Worm (Caenorhabditis elegans) whole organism, L4 larva: Measurements from ENCODE around the gene F55G1.7.
"Not testable (repeated sequence)": the region's sequence is repeated elsewhere in the genome, so short reads cannot be mapped to it uniquely, and the experiment has no call there.

ENCODE experiments used
- F10B5.3 ChIP-seq: sonication (generic microtip); optimal IDR thresholded peaks from 2 replicates; lab custom pipeline; 2016; ENCODE audit warnings: mild to moderate bottlenecking, missing genetic modification characterization, missing compliant biosample characterization
- F44E2.7 ChIP-seq: fragments of 200-800 bp; sonication (Bioruptor generic); IDR thresholded peaks from 2 replicates; pipeline ENCODE4 v2.1.2; 2022; ENCODE audit warnings: missing genetic modification characterization, missing compliant biosample characterization
- F49E8.2 ChIP-seq: sonication (generic microtip); optimal IDR thresholded peaks from 2 replicates; lab custom pipeline; 2016; ENCODE audit warnings: missing compliant biosample characterization, mild to moderate bottlenecking, missing genetic modification characterization, borderline replicate concordance
- Y48G9A.11 ChIP-seq: fragments of 200-800 bp; sonication (Bioruptor generic); IDR thresholded peaks from 2 replicates; pipeline ENCODE4 v1.3.6; 2022; ENCODE audit warnings: missing genetic modification reagents, missing genetic modification characterization, missing compliant biosample characterization
- ZK546.5 ChIP-seq, 2 experiments: sonication (generic microtip); optimal IDR thresholded peaks; 2 replicates each; lab custom pipeline; 2017; ENCODE audit warnings: missing biosample characterization in 2 of 2, missing genetic modification characterization in 2 of 2
- aly-2 ChIP-seq: sonication (generic microtip); optimal IDR thresholded peaks from 2 replicates; lab custom pipeline; 2018; ENCODE audit warnings: missing biosample characterization, missing genetic modification characterization
- ama-1 ChIP-seq: fragments of 150-350 bp; optimal IDR thresholded peaks from 2 replicates; lab custom pipeline; 2014; ENCODE audit warnings: inconsistent platforms, mixed read lengths
- ceh-28 ChIP-seq: fragments of 150-350 bp; optimal IDR thresholded peaks from 2 replicates; lab custom pipeline; 2014; ENCODE audit warnings: missing biosample characterization, missing genetic modification reagents, missing genetic modification characterization
- dpl-1 ChIP-seq: fragments of 150-350 bp; optimal IDR thresholded peaks from 2 replicates; lab custom pipeline; 2014; ENCODE audit warnings: missing biosample characterization, missing genetic modification reagents, missing genetic modification characterization
- dve-1 ChIP-seq: sonication (generic microtip); optimal IDR thresholded peaks from 2 replicates; lab custom pipeline; 2017; ENCODE audit warnings: antibody characterized with exemption, mild to moderate bottlenecking, missing genetic modification characterization, missing compliant biosample characterization; ENCODE audit not compliant: insufficient read depth
- fkh-10 ChIP-seq: fragments of 150-350 bp; optimal IDR thresholded peaks from 2 replicates; lab custom pipeline; 2014; ENCODE audit warnings: missing biosample characterization, missing genetic modification reagents, missing genetic modification characterization
- fos-1 ChIP-seq: fragments of 150-350 bp; optimal IDR thresholded peaks from 2 replicates; lab custom pipeline; 2014; ENCODE audit warnings: missing biosample characterization, missing genetic modification characterization
- gei-8 ChIP-seq: fragments of 200-800 bp; sonication (Bioruptor generic); optimal IDR thresholded peaks from 2 replicates; lab custom pipeline; 2018; ENCODE audit warnings: mild to moderate bottlenecking, missing genetic modification characterization, missing compliant biosample characterization
- hlh-11 ChIP-seq: fragments of 200-800 bp; sonication (Bioruptor generic); optimal IDR thresholded peaks from 2 replicates; lab custom pipeline; 2018; ENCODE audit warnings: mild to moderate bottlenecking, missing genetic modification characterization, missing compliant biosample characterization
- jun-1 ChIP-seq: fragments of 150-350 bp; optimal IDR thresholded peaks from 2 replicates; lab custom pipeline; 2014; ENCODE audit warnings: missing biosample characterization, missing genetic modification reagents, missing genetic modification characterization
- lim-7 ChIP-seq: fragments of 200-800 bp; sonication (Bioruptor generic); IDR thresholded peaks from 2 replicates; pipeline ENCODE4 v1.3.6; 2022; ENCODE audit warnings: missing genetic modification characterization, missing compliant biosample characterization
- lin-1 ChIP-seq: fragments of 200-800 bp; sonication (Bioruptor generic); IDR thresholded peaks from 2 replicates; pipeline ENCODE4 v1.3.6; 2022; ENCODE audit warnings: missing genetic modification reagents, missing genetic modification characterization, missing compliant biosample characterization
- lin-13 ChIP-seq: fragments of 150-350 bp; optimal IDR thresholded peaks from 2 replicates; lab custom pipeline; 2014; ENCODE audit warnings: missing biosample characterization, missing genetic modification reagents, missing genetic modification characterization
- lin-39 ChIP-seq: fragments of 150-350 bp; optimal IDR thresholded peaks from 2 replicates; lab custom pipeline; 2014; ENCODE audit warnings: missing biosample characterization, missing genetic modification reagents, missing genetic modification characterization
- lsy-2 ChIP-seq, 2 experiments: fragments of 150-350 bp in 1 of 2; sonication (generic microtip) in 1 of 2; optimal IDR thresholded peaks; 2 replicates each; lab custom pipeline; 2014 to 2017; ENCODE audit warnings: missing biosample characterization in 2 of 2, missing genetic modification characterization in 2 of 2
- mdl-1 ChIP-seq, 2 experiments: fragments of 150-350 bp in 1 of 2; sonication (generic microtip) in 1 of 2; optimal IDR thresholded peaks; 2 replicates each; lab custom pipeline; 2014 to 2017; ENCODE audit warnings: missing biosample characterization in 2 of 2, missing genetic modification characterization in 2 of 2
- mep-1 ChIP-seq: fragments of 150-350 bp; sonication (generic microtip); optimal IDR thresholded peaks from 3 replicates; lab custom pipeline; 2014; ENCODE audit warnings: missing biosample characterization, missing genetic modification characterization
- mes-2 ChIP-seq: sonication (generic microtip); optimal IDR thresholded peaks from 2 replicates; lab custom pipeline; 2016; ENCODE audit warnings: missing genotype, mild to moderate bottlenecking, missing genetic modification characterization, missing compliant biosample characterization; ENCODE audit not compliant: poor library complexity, severe bottlenecking
- nhr-28 ChIP-seq: fragments of 150-350 bp; optimal IDR thresholded peaks from 2 replicates; lab custom pipeline; 2014; ENCODE audit warnings: missing biosample characterization, missing genetic modification characterization
- nhr-42 ChIP-seq: fragments of 200-800 bp; sonication (Bioruptor generic); IDR thresholded peaks from 2 replicates; pipeline ENCODE4 v1.3.6; 2022; ENCODE audit warnings: missing genetic modification characterization, missing compliant biosample characterization
- pha-4 ChIP-seq, 2 experiments: fragments of 150-350 bp in 1 of 2; fragments of 200-800 bp in 1 of 2; sonication (Bioruptor generic) in 1 of 2; IDR thresholded peaks in 1 of 2; optimal IDR thresholded peaks in 1 of 2; 2 replicates each; pipeline versions ENCODE4 v1.3.6 to Lab custom; 2014 to 2022; ENCODE audit warnings: missing genetic modification characterization in 2 of 2, missing genetic modification reagents in 2 of 2, missing biosample characterization in 1 of 2, missing compliant biosample characterization in 1 of 2
- rbr-2 ChIP-seq: sonication (generic microtip); optimal IDR thresholded peaks from 2 replicates; lab custom pipeline; 2016; ENCODE audit warnings: missing genotype, missing genetic modification characterization, missing compliant biosample characterization
- set-16 ChIP-seq: fragments of 200-800 bp; sonication (Bioruptor generic); IDR thresholded peaks from 2 replicates; pipeline ENCODE4 v1.3.6; 2022; ENCODE audit warnings: missing genetic modification reagents, missing genetic modification characterization, missing compliant biosample characterization
- snpc-1.2 ChIP-seq: fragments of 200-800 bp; sonication (Bioruptor generic); IDR thresholded peaks from 2 replicates; pipeline ENCODE4 v1.3.6; 2022; ENCODE audit warnings: missing genetic modification reagents, missing genetic modification characterization, missing compliant biosample characterization
- tag-97 ChIP-seq: fragments of 200-800 bp; sonication (Bioruptor generic); IDR thresholded peaks from 2 replicates; pipeline ENCODE4 v1.3.6; 2022; ENCODE audit warnings: missing genetic modification characterization, missing compliant biosample characterization
- tra-1 ChIP-seq: fragments of 200-800 bp; sonication (Bioruptor generic); IDR thresholded peaks from 2 replicates; pipeline ENCODE4 v1.3.6; 2022; ENCODE audit warnings: missing genetic modification reagents, missing genetic modification characterization, missing compliant biosample characterization
- unc-39 ChIP-seq: sonication (generic microtip); optimal IDR thresholded peaks from 2 replicates; lab custom pipeline; 2017; ENCODE audit warnings: missing biosample characterization, missing genetic modification characterization
- unc-62 ChIP-seq, 3 experiments: fragments of 150-350 bp in 1 of 3; sonication (generic microtip); optimal IDR thresholded peaks in 2 of 3; peaks in 1 of 3; 1 replicate in 1 of 3; 2 replicates in 2 of 3; lab custom pipeline; 2014 to 2017; ENCODE audit warnings: missing biosample characterization in 3 of 3, missing genetic modification characterization in 3 of 3, missing genetic modification reagents in 3 of 3, missing genotype in 1 of 3
- vab-7 ChIP-seq: fragments of 200-800 bp; sonication (Bioruptor generic); IDR thresholded peaks from 2 replicates; pipeline ENCODE4 v1.3.6; 2022; ENCODE audit warnings: missing genetic modification reagents, missing genetic modification characterization, missing compliant biosample characterization
- zip-2 ChIP-seq: fragments of 150-350 bp; optimal IDR thresholded peaks from 2 replicates; lab custom pipeline; 2014; ENCODE audit warnings: missing biosample characterization, missing genetic modification characterization

The F55G1.7 gene

ce11 chrIV:7445995-7446394 is 23.6 kb downstream of the F55G1.7 start, which contains the start of gene B0496.1:
Gene B0496.1 (plus strand): TSS chrIV:7446295.
- TF ChIP-seq dve-1 (no peak), F44E2.7 (GFP tag; lab: Robert Waterston, UW) (no peak), mdl-1 (tag; optimal IDR thresholded peaks at IDR 0.05; lab: Kevin White, UChicago) (no peak), F10B5.3 (tag; lab: Kevin White, UChicago) (no peak), dpl-1 (GFP tag; lab: Kevin White, UChicago) (no peak), Y48G9A.11 (GFP tag; lab: Robert Waterston, UW) (no peak), fos-1 (tag; lab: Kevin White, UChicago) (no peak), aly-2 (tag; lab: Kevin White, UChicago) (no peak), unc-39 (tag; lab: Kevin White, UChicago) (no peak), jun-1 (no peak), tag-97 (GFP tag; lab: Robert Waterston, UW) (no peak), mes-2 (no peak)

ce11 chrIV:7445236-7445635 is 24.4 kb downstream of the F55G1.7 start, which contains the start of gene valv-1:
Gene valv-1 (minus strand): TSS chrIV:7445336.
- TF ChIP-seq mep-1 (no peak), unc-62 (GFP tag; optimal IDR thresholded peaks at IDR 0.05 in 1 of 2; lab: Kevin White, UChicago) (peak in 1 of 2 experiments; percentile 51), unc-62 (tag; optimal IDR thresholded peaks at IDR 0.05; lab: Kevin White, UChicago) (no peak)

- TF ChIP-seq Y48G9A.11 (GFP tag; lab: Robert Waterston, UW) (0 out of 2 replicates have a peak, but pooled peaks have one; percentile 36), lim-7 (GFP tag; lab: Robert Waterston, UW) (peak; percentile 73), pha-4 (GFP tag; IDR thresholded peaks at IDR 0.05; lab: Robert Waterston, UW) (peak; percentile 12; the same call in 1 of the 2 replicates), snpc-1.2 (0 out of 2 replicates have a peak, but pooled peaks have one; percentile 22), tra-1 (GFP tag; lab: Robert Waterston, UW) (0 out of 2 replicates have a peak, but pooled peaks have one; percentile 28)
- TF ChIP-seq pha-4 (tag; optimal IDR thresholded peaks at IDR 0.05; lab: Kevin White, UChicago) = not testable (repeated sequence)
- TF ChIP-seq, all 104 proteins: peak for 5; not testable (repeated sequence) for 99
Observed at ce11 chrIV:7440985-7441384, 28.6 kb downstream of the F55G1.7 start.

ce11 chrIV:7440238-7440637 is 29.4 kb downstream of the F55G1.7 start:
- peak; percentile 66 for TF ChIP-seq nhr-28 (tag; lab: Kevin White, UChicago)
- TF ChIP-seq gei-8 (GFP tag; lab: Kevin White, UChicago) = no peak
- no peak for TF ChIP-seq vab-7 (GFP tag; lab: Robert Waterston, UW)
- TF ChIP-seq hlh-11 (tag; lab: Kevin White, UChicago) = peak; percentile 3
- no peak for TF ChIP-seq lin-39 (tag; lab: Kevin White, UChicago)

- TF ChIP-seq unc-62 (GFP tag; optimal IDR thresholded peaks at IDR 0.05 in 1 of 2; lab: Kevin White, UChicago) (peak in 1 of 2 experiments; percentile 92), unc-62 (tag; optimal IDR thresholded peaks at IDR 0.05; lab: Kevin White, UChicago) (no peak), rbr-2 (tag; lab: Kevin White, UChicago) (no peak)
Observed at ce11 chrIV:7439377-7439776, 30.3 kb downstream of the F55G1.7 start.

- TF ChIP-seq zip-2 (tag; lab: Kevin White, UChicago) (no peak), lsy-2 (tag; optimal IDR thresholded peaks at IDR 0.05; lab: Kevin White, UChicago) (no peak), ama-1 (no peak)
- TF ChIP-seq, all 104 proteins: peak for 0
Observed at ce11 chrIV:7433858-7434257, 35.8 kb downstream of the F55G1.7 start, which contains the start of gene B0496.11. Gene B0496.11 (minus strand): TSS chrIV:7433958.

ce11 chrIV:7428998-7429397 is 40.6 kb downstream of the F55G1.7 start:
- TF ChIP-seq dve-1 (no peak), lin-13 (GFP tag; lab: Kevin White, UChicago) (no peak), ceh-28 (tag; lab: Kevin White, UChicago) (no peak), ZK546.5 (tag; optimal IDR thresholded peaks at IDR 0.05; lab: Kevin White, UChicago) (no peak), F49E8.2 (no peak), nhr-42 (GFP tag; lab: Robert Waterston, UW) (no peak), lin-1 (GFP tag; lab: Robert Waterston, UW) (no peak), set-16 (GFP tag; lab: Robert Waterston, UW) (no peak), fkh-10 (no peak)
